Worm (Caenorhabditis elegans): ENCODE results near the gene srw-59.
A peak's percentile ranks its signal among the peaks of the same experiment; 100 is the strongest.
"Not testable (repeated sequence)": the region's sequence is repeated elsewhere in the genome, so short reads cannot be mapped to it uniquely, and the experiment has no call there.

The srw-59 gene

ce11 chrV:15950903-15951302 is at the start of gene srw-59:
Gene srw-59, minus strand, starts transcription at chrV:15951003.
- TF ChIP-seq elt-2 (tag; optimal IDR thresholded peaks at IDR 0.05): no peak
- no peak for TF ChIP-seq ama-1 (optimal IDR thresholded peaks at IDR 0.05)
- no peak for TF ChIP-seq ceh-48 (tag; optimal IDR thresholded peaks at IDR 0.05)
- no peak for TF ChIP-seq sdc-2 (tag; optimal IDR thresholded peaks at IDR 0.05)
- no peak for TF ChIP-seq ttx-3 (tag; optimal IDR thresholded peaks at IDR 0.05)
- no peak for TF ChIP-seq K09A11.1 (tag; optimal IDR thresholded peaks at IDR 0.05; ENCODE audit: insufficient read depth)

- TF ChIP-seq hlh-30 (tag; optimal IDR thresholded peaks at IDR 0.05; ENCODE audit: insufficient read depth): peak; percentile 15
- TF ChIP-seq ceh-34 (tag; optimal IDR thresholded peaks at IDR 0.05): no peak
These were observed 49.6 kb upstream of the srw-59 start, which contains the start of gene nhr-50 for ce11 chrV:16000433-16000832. Gene nhr-50, minus strand, starts transcription at chrV:16000631.

- TF ChIP-seq pat-9 (tag; optimal IDR thresholded peaks at IDR 0.05): no peak
- TF ChIP-seq lin-11 (tag; optimal IDR thresholded peaks at IDR 0.05): no peak
- TF ChIP-seq ceh-9 (tag; optimal IDR thresholded peaks at IDR 0.05): no peak
- TF ChIP-seq ceh-14 (tag; optimal IDR thresholded peaks at IDR 0.05): no peak
- no peak for TF ChIP-seq tbx-2 (tag; optimal IDR thresholded peaks at IDR 0.05)
- TF ChIP-seq lim-6 (tag; optimal IDR thresholded peaks at IDR 0.05): no peak
- no peak for TF ChIP-seq K09A11.1 (tag; optimal IDR thresholded peaks at IDR 0.05; ENCODE audit: insufficient read depth)
- no peak for TF ChIP-seq ets-4 (tag; optimal IDR thresholded peaks at IDR 0.05)
- TF ChIP-seq tbx-7 (tag; optimal IDR thresholded peaks at IDR 0.05): no peak
- TF ChIP-seq hlh-30 (tag; optimal IDR thresholded peaks at IDR 0.05; ENCODE audit: insufficient read depth): no peak
- no peak for TF ChIP-seq T23F11.4 (GFP tag; optimal IDR thresholded peaks at IDR 0.05)
- TF ChIP-seq K02D7.2 (tag; optimal IDR thresholded peaks at IDR 0.05): no peak
- TF ChIP-seq pag-3 (tag; optimal IDR thresholded peaks at IDR 0.05; ENCODE audit: borderline replicate concordance): no peak
- TF ChIP-seq ama-1 (optimal IDR thresholded peaks at IDR 0.05): no peak
These were observed 45.9 kb upstream of the srw-59 start, which contains the start of the genes C06C6.9 and C06C6.8 for ce11 chrV:15996655-15997186. Gene C06C6.9, minus strand, starts transcription at chrV:15996755. Gene C06C6.8, plus strand, starts transcription at chrV:15997136.

- not testable (repeated sequence) for TF ChIP-seq K09A11.1 (tag; optimal IDR thresholded peaks at IDR 0.05; ENCODE audit: insufficient read depth); unc-3 (GFP tag; conservative IDR thresholded peaks at IDR 0.05); unc-3 (tag; optimal IDR thresholded peaks at IDR 0.05); odd-2 (tag; optimal IDR thresholded peaks at IDR 0.05)
These were observed 41.0 kb upstream of the srw-59 start, which contains the start of gene C06C6.7 for ce11 chrV:15991850-15992249. Gene C06C6.7, plus strand, starts transcription at chrV:15992150.

- TF ChIP-seq hlh-30 (tag; optimal IDR thresholded peaks at IDR 0.05; ENCODE audit: insufficient read depth) (no peak), tbx-2 (tag; optimal IDR thresholded peaks at IDR 0.05) (no peak), fkh-6 (tag; optimal IDR thresholded peaks at IDR 0.05) (no peak), ama-1 (optimal IDR thresholded peaks at IDR 0.05) (no peak), pqm-1 (tag; optimal IDR thresholded peaks at IDR 0.05) (no peak), pat-9 (tag; optimal IDR thresholded peaks at IDR 0.05) (no peak), K09A11.1 (tag; optimal IDR thresholded peaks at IDR 0.05; ENCODE audit: insufficient read depth) (no peak), nhr-11 (tag; optimal IDR thresholded peaks at IDR 0.05) (no peak), hlh-13 (GFP tag; optimal IDR thresholded peaks at IDR 0.05) (no peak), ztf-16 (tag; optimal IDR thresholded peaks at IDR 0.05) (no peak)
These were observed 37.3 kb upstream of the srw-59 start, which contains the start of gene F36G9.15 for ce11 chrV:15988074-15988473. Gene F36G9.15, minus strand, starts transcription at chrV:15988174.

ce11 chrV:15982733-15983344 is 32.0 kb upstream of the srw-59 start, which contains the start of the genes fbxa-99 and F36G9.13:
Gene fbxa-99, minus strand, starts transcription at chrV:15982854.
Gene F36G9.13, plus strand, starts transcription at chrV:15983294.
- TF ChIP-seq nhr-232 (tag; optimal IDR thresholded peaks at IDR 0.05) (no peak), elt-4 (tag; optimal IDR thresholded peaks at IDR 0.05) (no peak), npax-4 (tag; optimal IDR thresholded peaks at IDR 0.05) (no peak), pros-1 (tag; optimal IDR thresholded peaks at IDR 0.05) (no peak), fax-1 (tag; optimal IDR thresholded peaks at IDR 0.05) (no peak), dmd-4 (tag; optimal IDR thresholded peaks at IDR 0.05; ENCODE audit: borderline replicate concordance) (no peak), ama-1 (optimal IDR thresholded peaks at IDR 0.05) (no peak), ceh-31 (tag; optimal IDR thresholded peaks at IDR 0.05) (no peak), ahr-1 (tag; optimal IDR thresholded peaks at IDR 0.05) (no peak), hlh-30 (tag; optimal IDR thresholded peaks at IDR 0.05; ENCODE audit: insufficient read depth) (no peak), ceh-18 (tag; optimal IDR thresholded peaks at IDR 0.05) (no peak), ets-4 (tag; optimal IDR thresholded peaks at IDR 0.05) (no peak), sdc-2 (tag; optimal IDR thresholded peaks at IDR 0.05) (no peak), F13H6.1 (tag; optimal IDR thresholded peaks at IDR 0.05) (no peak), hlh-13 (GFP tag; optimal IDR thresholded peaks at IDR 0.05) (no peak), hlh-6 (tag; optimal IDR thresholded peaks at IDR 0.05) (no peak), ttx-3 (tag; optimal IDR thresholded peaks at IDR 0.05) (no peak), K02D7.2 (tag; optimal IDR thresholded peaks at IDR 0.05) (no peak)

All from whole organism, late embryonic.